Fruit fly (Drosophila melanogaster) Kc167 (cell line): ENCODE results near the gene Argl.

Source experiments
- Sin3A ChIP-seq: fragments of >200 bp; optimal IDR thresholded peaks from 2 replicates; lab custom pipeline; 2018; ENCODE audit warnings: missing external identifiers
- h ChIP-seq: fragments of >200 bp; optimal IDR thresholded peaks from 3 replicates; lab custom pipeline; 2018; ENCODE audit warnings: missing external identifiers
- psq ChIP-seq: fragments of >200 bp; optimal IDR thresholded peaks from 2 replicates; lab custom pipeline; 2017; ENCODE audit warnings: missing external identifiers

DNA sequence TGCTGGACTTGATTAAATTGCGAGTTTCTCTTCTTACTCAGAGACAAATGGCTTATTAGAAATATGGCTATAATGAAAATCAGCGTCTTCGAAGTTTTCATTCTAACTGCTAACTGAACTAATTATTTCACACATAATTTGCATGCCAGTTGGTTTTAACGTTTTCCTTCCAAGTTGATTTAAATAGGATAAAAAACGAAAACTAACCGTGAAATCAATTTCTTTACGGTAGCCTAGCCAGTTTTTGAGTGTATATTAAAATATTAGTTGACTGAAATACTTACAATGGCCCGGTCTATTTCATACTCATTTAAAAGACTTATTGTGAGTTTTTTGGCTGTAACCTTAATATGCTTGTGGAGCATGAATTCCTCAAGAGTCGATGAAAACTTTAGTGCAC, 20.3 kb upstream of the Argl start, which contains the start of the genes CG9525 and CG32985:
- TF ChIP-seq Sin3A (lab: Kevin White, UChicago) (no peak), h (no peak), psq (no peak)
